Worm (Caenorhabditis elegans) whole organism, late embryonic: ENCODE results near the gene spp-3.

Experiments used
- ceh-2 ChIP-seq: sonication (generic microtip); optimal IDR thresholded peaks from 2 replicates; lab custom pipeline; 2016; ENCODE audit warnings: missing genotype, missing genetic modification characterization, missing compliant biosample characterization
- pha-4 ChIP-seq: fragments of 150-350 bp; optimal IDR thresholded peaks from 2 replicates; lab custom pipeline; 2018; ENCODE audit warnings: missing biosample characterization, missing genetic modification reagents, missing genetic modification characterization
- pqm-1 ChIP-seq: sonication (generic microtip); optimal IDR thresholded peaks from 2 replicates; lab custom pipeline; 2016; ENCODE audit warnings: missing genetic modification characterization, missing compliant biosample characterization
- pros-1 ChIP-seq: fragments of 150-350 bp; optimal IDR thresholded peaks from 2 replicates; lab custom pipeline; 2014; ENCODE audit warnings: missing biosample characterization, missing genetic modification reagents, missing genetic modification characterization

DNA sequence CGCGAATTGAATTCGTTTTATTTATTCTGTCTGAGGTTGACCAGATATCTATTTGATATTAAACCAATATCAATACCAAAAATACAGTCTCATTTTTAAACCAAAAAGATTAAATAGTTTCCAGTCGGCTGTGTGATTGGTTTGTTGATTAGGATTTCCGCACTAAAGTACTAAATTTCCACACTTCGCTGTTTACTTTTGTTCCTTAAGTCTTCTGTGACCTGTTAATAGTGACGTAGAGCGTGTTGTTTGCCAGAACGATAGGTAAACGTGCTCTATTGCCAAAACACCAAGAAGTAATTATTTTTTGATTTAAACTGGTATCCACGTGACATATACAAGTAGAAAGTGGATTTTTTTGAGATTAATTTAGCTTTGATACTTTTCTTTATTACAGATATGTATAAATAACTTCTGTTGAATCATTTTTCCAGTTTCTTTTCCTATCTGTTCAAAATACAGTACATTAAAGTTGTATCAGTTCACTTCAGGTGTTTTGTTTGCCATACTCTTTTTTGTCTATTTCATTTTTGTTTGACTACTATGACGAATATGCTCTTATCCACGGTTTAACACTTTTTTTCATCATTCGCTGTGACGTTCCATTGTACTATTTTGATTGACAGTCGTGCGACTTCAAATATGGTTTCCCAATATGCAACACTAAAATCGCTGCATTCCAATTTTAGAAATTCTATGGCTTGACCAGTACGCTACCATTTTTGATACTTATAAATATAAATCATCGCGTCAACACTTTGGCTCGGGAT is 24.1 kb downstream of the spp-3 start:
- TF ChIP-seq ceh-2 (tag; lab: Kevin White, UChicago) (no peak), pha-4 (tag; lab: Kevin White, UChicago) (no peak), pros-1 (tag; lab: Kevin White, UChicago) (no peak), pqm-1 (tag; lab: Kevin White, UChicago) (no peak)
